Worm (Caenorhabditis elegans) whole organism, late embryonic: ENCODE results near the gene epic-2.

Experiments
- C08G9.2 ChIP-seq: sonication (generic microtip); optimal IDR thresholded peaks from 2 replicates; lab custom pipeline; 2016; ENCODE audit warnings: mild to moderate bottlenecking, missing genetic modification characterization, moderate library complexity, missing compliant biosample characterization
- C38D4.7 ChIP-seq: fragments of 200-800 bp; sonication (Bioruptor generic); optimal IDR thresholded peaks from 2 replicates; lab custom pipeline; 2018; ENCODE audit warnings: mild to moderate bottlenecking, missing genetic modification characterization, moderate library complexity, missing compliant biosample characterization
- K02D7.2 ChIP-seq: sonication (generic microtip); optimal IDR thresholded peaks from 2 replicates; lab custom pipeline; 2017; ENCODE audit warnings: mild to moderate bottlenecking, missing genetic modification characterization, missing compliant biosample characterization
- K09A11.1 ChIP-seq: sonication (generic microtip); optimal IDR thresholded peaks from 2 replicates; lab custom pipeline; 2017; ENCODE audit warnings: antibody characterized with exemption, mild to moderate bottlenecking, missing genetic modification characterization, missing compliant biosample characterization; ENCODE audit not compliant: insufficient read depth
- Y22D7AL.16 ChIP-seq: sonication (generic microtip); optimal IDR thresholded peaks from 2 replicates; lab custom pipeline; 2016; ENCODE audit warnings: missing genetic modification characterization, missing compliant biosample characterization
- ahr-1 ChIP-seq: sonication (generic microtip); optimal IDR thresholded peaks from 2 replicates; lab custom pipeline; 2016; ENCODE audit warnings: missing genetic modification characterization, missing compliant biosample characterization
- ceh-14 ChIP-seq: sonication (generic microtip); optimal IDR thresholded peaks from 2 replicates; lab custom pipeline; 2016; ENCODE audit warnings: missing genotype, missing genetic modification characterization, missing compliant biosample characterization
- ceh-18 ChIP-seq: sonication (generic microtip); optimal IDR thresholded peaks from 2 replicates; lab custom pipeline; 2016; ENCODE audit warnings: missing genetic modification characterization, missing compliant biosample characterization
- ceh-19 ChIP-seq: fragments of 200-800 bp; sonication (Bioruptor generic); optimal IDR thresholded peaks from 2 replicates; lab custom pipeline; 2018; ENCODE audit warnings: mild to moderate bottlenecking, missing genetic modification characterization, missing compliant biosample characterization
- ceh-2 ChIP-seq: sonication (generic microtip); optimal IDR thresholded peaks from 2 replicates; lab custom pipeline; 2016; ENCODE audit warnings: missing genotype, missing genetic modification characterization, missing compliant biosample characterization
- ceh-22 ChIP-seq: sonication (generic microtip); optimal IDR thresholded peaks from 2 replicates; lab custom pipeline; 2017; ENCODE audit warnings: missing biosample characterization, missing genetic modification characterization
- ceh-30 ChIP-seq: fragments of 150-350 bp; optimal IDR thresholded peaks from 2 replicates; lab custom pipeline; 2014; ENCODE audit warnings: missing biosample characterization, missing genetic modification characterization
- ceh-31 ChIP-seq: sonication (generic microtip); optimal IDR thresholded peaks from 2 replicates; lab custom pipeline; 2016; ENCODE audit warnings: missing genetic modification characterization, missing compliant biosample characterization
- ceh-34 ChIP-seq: sonication (generic microtip); optimal IDR thresholded peaks from 2 replicates; lab custom pipeline; 2016; ENCODE audit warnings: mild to moderate bottlenecking, missing genetic modification characterization, missing compliant biosample characterization
- ceh-48 ChIP-seq: sonication (generic microtip); optimal IDR thresholded peaks from 2 replicates; lab custom pipeline; 2016; ENCODE audit warnings: missing genetic modification characterization, inconsistent platforms, missing compliant biosample characterization
- ceh-6 ChIP-seq: fragments of 200-800 bp; sonication (Bioruptor generic); optimal IDR thresholded peaks from 2 replicates; lab custom pipeline; 2018; ENCODE audit warnings: mild to moderate bottlenecking, missing genetic modification characterization, missing compliant biosample characterization
- che-1 ChIP-seq: sonication (generic microtip); optimal IDR thresholded peaks from 2 replicates; lab custom pipeline; 2016; ENCODE audit warnings: mild to moderate bottlenecking, missing genetic modification characterization, missing compliant biosample characterization
- elt-2 ChIP-seq: sonication (generic microtip); optimal IDR thresholded peaks from 2 replicates; lab custom pipeline; 2016; ENCODE audit warnings: missing genetic modification reagents, missing genetic modification characterization, missing compliant biosample characterization
- elt-4 ChIP-seq: sonication (generic microtip); optimal IDR thresholded peaks from 2 replicates; lab custom pipeline; 2016; ENCODE audit warnings: missing genetic modification characterization, missing compliant biosample characterization
- ets-4 ChIP-seq: sonication (generic microtip); optimal IDR thresholded peaks from 2 replicates; lab custom pipeline; 2016; ENCODE audit warnings: missing genetic modification characterization, missing compliant biosample characterization
- eyg-1 ChIP-seq: sonication (generic microtip); optimal IDR thresholded peaks from 2 replicates; lab custom pipeline; 2016; ENCODE audit warnings: missing genotype, missing genetic modification characterization, missing compliant biosample characterization
- fkh-10 ChIP-seq: fragments of 150-350 bp; optimal IDR thresholded peaks from 2 replicates; lab custom pipeline; 2014; ENCODE audit warnings: missing biosample characterization, missing genetic modification reagents, missing genetic modification characterization
- fkh-6 ChIP-seq: sonication (generic microtip); optimal IDR thresholded peaks from 2 replicates; lab custom pipeline; 2016; ENCODE audit warnings: missing genetic modification characterization, missing compliant biosample characterization
- hlh-15 ChIP-seq: sonication (generic microtip); optimal IDR thresholded peaks from 2 replicates; lab custom pipeline; 2016; ENCODE audit warnings: missing genetic modification characterization, missing compliant biosample characterization
- hlh-30 ChIP-seq: sonication (generic microtip); optimal IDR thresholded peaks from 2 replicates; lab custom pipeline; 2017; ENCODE audit warnings: antibody characterized with exemption, missing genetic modification characterization, missing compliant biosample characterization; ENCODE audit not compliant: insufficient read depth
- hlh-8 ChIP-seq: sonication (generic microtip); optimal IDR thresholded peaks from 2 replicates; lab custom pipeline; 2016; ENCODE audit warnings: missing genotype, missing genetic modification characterization, missing compliant biosample characterization
- lim-6 ChIP-seq: sonication (generic microtip); optimal IDR thresholded peaks from 2 replicates; lab custom pipeline; 2016; ENCODE audit warnings: missing genetic modification characterization, missing compliant biosample characterization
- lin-11 ChIP-seq: fragments of 200-800 bp; sonication (Bioruptor generic); optimal IDR thresholded peaks from 2 replicates; lab custom pipeline; 2018; ENCODE audit warnings: mild to moderate bottlenecking, missing genetic modification characterization, missing compliant biosample characterization
- madf-2 ChIP-seq: sonication (generic microtip); optimal IDR thresholded peaks from 2 replicates; lab custom pipeline; 2017; ENCODE audit warnings: missing genetic modification characterization, missing compliant biosample characterization
- mec-3 ChIP-seq: sonication (generic microtip); optimal IDR thresholded peaks from 2 replicates; lab custom pipeline; 2016; ENCODE audit warnings: borderline replicate concordance, missing genetic modification characterization, missing compliant biosample characterization
- nhr-11 ChIP-seq: fragments of 150-350 bp; optimal IDR thresholded peaks from 2 replicates; lab custom pipeline; 2014; ENCODE audit warnings: missing biosample characterization, missing genetic modification characterization
- npax-4 ChIP-seq: sonication (generic microtip); optimal IDR thresholded peaks from 2 replicates; lab custom pipeline; 2016; ENCODE audit warnings: missing genetic modification characterization, missing compliant biosample characterization
- pag-3 ChIP-seq: sonication (generic microtip); optimal IDR thresholded peaks from 2 replicates; lab custom pipeline; 2016; ENCODE audit warnings: missing compliant biosample characterization, missing genetic modification characterization, borderline replicate concordance
- pat-9 ChIP-seq: fragments of 200-800 bp; sonication (Bioruptor generic); optimal IDR thresholded peaks from 2 replicates; lab custom pipeline; 2018; ENCODE audit warnings: mild to moderate bottlenecking, missing genetic modification characterization, moderate library complexity, missing compliant biosample characterization
- pha-4 ChIP-seq: fragments of 150-350 bp; optimal IDR thresholded peaks from 2 replicates; lab custom pipeline; 2018; ENCODE audit warnings: missing biosample characterization, missing genetic modification reagents, missing genetic modification characterization
- pqm-1 ChIP-seq: sonication (generic microtip); optimal IDR thresholded peaks from 2 replicates; lab custom pipeline; 2016; ENCODE audit warnings: missing genetic modification characterization, missing compliant biosample characterization
- pros-1 ChIP-seq: fragments of 150-350 bp; optimal IDR thresholded peaks from 2 replicates; lab custom pipeline; 2014; ENCODE audit warnings: missing biosample characterization, missing genetic modification reagents, missing genetic modification characterization
- ref-2 ChIP-seq: sonication (generic microtip); optimal IDR thresholded peaks from 2 replicates; lab custom pipeline; 2016; ENCODE audit warnings: missing genetic modification characterization, missing compliant biosample characterization
- sdc-2 ChIP-seq: sonication (generic microtip); optimal IDR thresholded peaks from 2 replicates; lab custom pipeline; 2016; ENCODE audit warnings: missing genotype, missing genetic modification characterization, missing compliant biosample characterization
- syd-9 ChIP-seq: sonication (generic microtip); optimal IDR thresholded peaks from 2 replicates; lab custom pipeline; 2016; ENCODE audit warnings: mild to moderate bottlenecking, missing genetic modification characterization, moderate library complexity, missing compliant biosample characterization
- tbx-2 ChIP-seq: sonication (generic microtip); optimal IDR thresholded peaks from 2 replicates; lab custom pipeline; 2016; ENCODE audit warnings: missing genetic modification characterization, missing compliant biosample characterization
- tbx-7 ChIP-seq: sonication (generic microtip); optimal IDR thresholded peaks from 2 replicates; lab custom pipeline; 2016; ENCODE audit warnings: missing genotype, missing genetic modification characterization, missing compliant biosample characterization
- ttx-3 ChIP-seq: sonication (generic microtip); optimal IDR thresholded peaks from 2 replicates; lab custom pipeline; 2016; ENCODE audit warnings: missing genetic modification reagents, missing genetic modification characterization, missing compliant biosample characterization
- unc-3 ChIP-seq, 2 experiments: fragments of 200-800 bp in 1 of 2; sonication (Bioruptor generic) in 1 of 2; sonication (generic microtip) in 1 of 2; conservative IDR thresholded peaks in 1 of 2; optimal IDR thresholded peaks in 1 of 2; 2 replicates each; pipeline versions ENCODE4 v1.3.6 to Lab custom; 2016 to 2022; ENCODE audit warnings: missing compliant biosample characterization in 2 of 2, missing genetic modification characterization in 2 of 2, missing genetic modification reagents in 1 of 2
- unc-86 ChIP-seq: sonication (generic microtip); optimal IDR thresholded peaks from 2 replicates; lab custom pipeline; 2016; ENCODE audit warnings: missing genetic modification characterization, missing compliant biosample characterization
- zip-5 ChIP-seq: sonication (generic microtip); optimal IDR thresholded peaks from 2 replicates; lab custom pipeline; 2016; ENCODE audit warnings: missing genetic modification characterization, missing compliant biosample characterization

epic-2 gene

ce11 chrIV:1745453-1746051, 25.0 kb downstream of the epic-2 start, which contains the start of the genes Y41D4A.6 and Y41D4A.4 (continued):
- peak; percentile 82 for TF ChIP-seq syd-9
- TF ChIP-seq pha-4 (tag; lab: Kevin White, UChicago), result no peak
- TF ChIP-seq npax-4, result peak; percentile 66
- peak; percentile 90 for TF ChIP-seq ceh-18 (tag; lab: Kevin White, UChicago)
- no peak for TF ChIP-seq nhr-11 (tag; lab: Kevin White, UChicago)
- TF ChIP-seq hlh-30 (tag; lab: Kevin White, UChicago), result no peak
- TF ChIP-seq C08G9.2 (tag; lab: Kevin White, UChicago), result peak; percentile 99
- peak; percentile 82 for TF ChIP-seq eyg-1 (tag; lab: Kevin White, UChicago)
- TF ChIP-seq K02D7.2, result peak; percentile 65
- TF ChIP-seq Y22D7AL.16 (tag; lab: Kevin White, UChicago), result peak; percentile 23
- TF ChIP-seq unc-3 (GFP tag; conservative IDR thresholded peaks at IDR 0.05; lab: Robert Waterston, UW), result no peak; the same call in 1 of the 2 replicates
- peak; percentile 95 for TF ChIP-seq unc-3 (tag; optimal IDR thresholded peaks at IDR 0.05; lab: Kevin White, UChicago)
- TF ChIP-seq ceh-6, result peak; percentile 3
- peak; percentile 85 for TF ChIP-seq unc-86 (tag; lab: Kevin White, UChicago)
- peak; percentile 82 for TF ChIP-seq ceh-19
- TF ChIP-seq elt-4 (tag; lab: Kevin White, UChicago), result peak; percentile 89
- TF ChIP-seq sdc-2 (tag; lab: Kevin White, UChicago), result peak; percentile 69
- TF ChIP-seq ceh-48 (tag; lab: Kevin White, UChicago), result peak; percentile 64
- peak; percentile 65 for TF ChIP-seq che-1
- peak; percentile 98 for TF ChIP-seq mec-3 (tag; lab: Kevin White, UChicago)
- TF ChIP-seq lin-11 (tag; lab: Kevin White, UChicago), result peak; percentile 21
- TF ChIP-seq ahr-1 (tag; lab: Kevin White, UChicago), result peak; percentile 98
- peak; percentile 98 for TF ChIP-seq tbx-7
- TF ChIP-seq fkh-10 (GFP tag; lab: Kevin White, UChicago), result no peak
- TF ChIP-seq fkh-6 (tag; lab: Kevin White, UChicago), result peak; percentile 93
- TF ChIP-seq lim-6 (tag; lab: Kevin White, UChicago), result peak; percentile 96
- TF ChIP-seq ceh-14 (tag; lab: Kevin White, UChicago), result peak; percentile 98
- TF ChIP-seq hlh-15 (tag; lab: Kevin White, UChicago), result peak; percentile 92
- TF ChIP-seq zip-5 (tag; lab: Kevin White, UChicago), result peak; percentile 99
- no peak for TF ChIP-seq ceh-22 (tag; lab: Kevin White, UChicago)
- no peak for TF ChIP-seq ceh-30 (tag; lab: Kevin White, UChicago)
- peak; percentile 100 for TF ChIP-seq ceh-31
- TF ChIP-seq pat-9 (tag; lab: Kevin White, UChicago), result no peak
- TF ChIP-seq pros-1 (tag; lab: Kevin White, UChicago), result no peak
- peak; percentile 93 for TF ChIP-seq ceh-34
- peak; percentile 98 for TF ChIP-seq ceh-2
- TF ChIP-seq tbx-2 (tag; lab: Kevin White, UChicago), result peak; percentile 99
- TF ChIP-seq C38D4.7 (GFP tag; lab: Kevin White, UChicago), result peak; percentile 62
- peak; percentile 99 for TF ChIP-seq ref-2 (tag; lab: Kevin White, UChicago)
- peak; percentile 42 for TF ChIP-seq madf-2 (tag; lab: Kevin White, UChicago)
- peak; percentile 78 for TF ChIP-seq ttx-3 (tag; lab: Kevin White, UChicago)
- peak; percentile 99 for TF ChIP-seq pqm-1 (tag; lab: Kevin White, UChicago)
- peak; percentile 98 for TF ChIP-seq hlh-8 (tag; lab: Kevin White, UChicago)
- TF ChIP-seq K09A11.1, result no peak
- peak; percentile 92 for TF ChIP-seq pag-3 (tag; lab: Kevin White, UChicago)
- peak; percentile 92 for TF ChIP-seq elt-2 (tag; lab: Kevin White, UChicago)
- peak; percentile 98 for TF ChIP-seq ets-4 (tag; lab: Kevin White, UChicago)
